Worm (Caenorhabditis elegans) whole organism, late embryonic: ENCODE results near the gene rpt-1.
A peak's percentile ranks its signal among the peaks of the same experiment; 100 is the strongest.

ENCODE experiments used
- C38D4.7 ChIP-seq: fragments of 200-800 bp; sonication (Bioruptor generic); optimal IDR thresholded peaks from 2 replicates; lab custom pipeline; 2018; ENCODE audit warnings: mild to moderate bottlenecking, missing genetic modification characterization, moderate library complexity, missing compliant biosample characterization
- K02D7.2 ChIP-seq: sonication (generic microtip); optimal IDR thresholded peaks from 2 replicates; lab custom pipeline; 2017; ENCODE audit warnings: mild to moderate bottlenecking, missing genetic modification characterization, missing compliant biosample characterization
- K09A11.1 ChIP-seq: sonication (generic microtip); optimal IDR thresholded peaks from 2 replicates; lab custom pipeline; 2017; ENCODE audit warnings: antibody characterized with exemption, mild to moderate bottlenecking, missing genetic modification characterization, missing compliant biosample characterization; ENCODE audit not compliant: insufficient read depth
- ama-1 ChIP-seq: fragments of 150-350 bp; optimal IDR thresholded peaks from 2 replicates; lab custom pipeline; 2014
- ceh-14 ChIP-seq: sonication (generic microtip); optimal IDR thresholded peaks from 2 replicates; lab custom pipeline; 2016; ENCODE audit warnings: missing genotype, missing genetic modification characterization, missing compliant biosample characterization
- ceh-18 ChIP-seq: sonication (generic microtip); optimal IDR thresholded peaks from 2 replicates; lab custom pipeline; 2016; ENCODE audit warnings: missing genetic modification characterization, missing compliant biosample characterization
- ceh-22 ChIP-seq: sonication (generic microtip); optimal IDR thresholded peaks from 2 replicates; lab custom pipeline; 2017; ENCODE audit warnings: missing biosample characterization, missing genetic modification characterization
- ceh-24 ChIP-seq: sonication (generic microtip); optimal IDR thresholded peaks from 2 replicates; lab custom pipeline; 2016; ENCODE audit warnings: mild to moderate bottlenecking, missing genetic modification characterization, missing compliant biosample characterization
- ceh-30 ChIP-seq: fragments of 150-350 bp; optimal IDR thresholded peaks from 2 replicates; lab custom pipeline; 2014; ENCODE audit warnings: missing biosample characterization, missing genetic modification characterization
- ceh-31 ChIP-seq: sonication (generic microtip); optimal IDR thresholded peaks from 2 replicates; lab custom pipeline; 2016; ENCODE audit warnings: missing genetic modification characterization, missing compliant biosample characterization
- ceh-34 ChIP-seq: sonication (generic microtip); optimal IDR thresholded peaks from 2 replicates; lab custom pipeline; 2016; ENCODE audit warnings: mild to moderate bottlenecking, missing genetic modification characterization, missing compliant biosample characterization
- ceh-48 ChIP-seq: sonication (generic microtip); optimal IDR thresholded peaks from 2 replicates; lab custom pipeline; 2016; ENCODE audit warnings: missing genetic modification characterization, inconsistent platforms, missing compliant biosample characterization
- ceh-6 ChIP-seq: fragments of 200-800 bp; sonication (Bioruptor generic); optimal IDR thresholded peaks from 2 replicates; lab custom pipeline; 2018; ENCODE audit warnings: mild to moderate bottlenecking, missing genetic modification characterization, missing compliant biosample characterization
- dmd-4 ChIP-seq: sonication (generic microtip); optimal IDR thresholded peaks from 2 replicates; lab custom pipeline; 2016; ENCODE audit warnings: borderline replicate concordance, missing genetic modification characterization, missing compliant biosample characterization
- dve-1 ChIP-seq: sonication (generic microtip); optimal IDR thresholded peaks from 2 replicates; lab custom pipeline; 2017; ENCODE audit warnings: antibody characterized with exemption, mild to moderate bottlenecking, missing genetic modification characterization, missing compliant biosample characterization
- elt-2 ChIP-seq: sonication (generic microtip); optimal IDR thresholded peaks from 2 replicates; lab custom pipeline; 2016; ENCODE audit warnings: missing genetic modification reagents, missing genetic modification characterization, missing compliant biosample characterization
- eyg-1 ChIP-seq: sonication (generic microtip); optimal IDR thresholded peaks from 2 replicates; lab custom pipeline; 2016; ENCODE audit warnings: missing genotype, missing genetic modification characterization, missing compliant biosample characterization
- fax-1 ChIP-seq: sonication (generic microtip); optimal IDR thresholded peaks from 2 replicates; lab custom pipeline; 2016; ENCODE audit warnings: missing genotype, missing genetic modification characterization, missing compliant biosample characterization
- hlh-13 ChIP-seq: fragments of 200-800 bp; sonication (Bioruptor generic); optimal IDR thresholded peaks from 2 replicates; lab custom pipeline; 2018; ENCODE audit warnings: mild to moderate bottlenecking, missing genetic modification characterization, missing compliant biosample characterization
- hlh-15 ChIP-seq: sonication (generic microtip); optimal IDR thresholded peaks from 2 replicates; lab custom pipeline; 2016; ENCODE audit warnings: missing genetic modification characterization, missing compliant biosample characterization
- hlh-30 ChIP-seq: sonication (generic microtip); optimal IDR thresholded peaks from 2 replicates; lab custom pipeline; 2017; ENCODE audit warnings: antibody characterized with exemption, missing genetic modification characterization, missing compliant biosample characterization; ENCODE audit not compliant: insufficient read depth
- hlh-8 ChIP-seq: sonication (generic microtip); optimal IDR thresholded peaks from 2 replicates; lab custom pipeline; 2016; ENCODE audit warnings: missing genotype, missing genetic modification characterization, missing compliant biosample characterization
- mec-3 ChIP-seq: sonication (generic microtip); optimal IDR thresholded peaks from 2 replicates; lab custom pipeline; 2016; ENCODE audit warnings: borderline replicate concordance, missing genetic modification characterization, missing compliant biosample characterization
- nfya-1 ChIP-seq: sonication (generic microtip); optimal IDR thresholded peaks from 2 replicates; lab custom pipeline; 2017; ENCODE audit warnings: missing genetic modification characterization, mild to moderate bottlenecking, missing compliant biosample characterization, antibody characterized with exemption, moderate library complexity
- nhr-11 ChIP-seq: fragments of 150-350 bp; optimal IDR thresholded peaks from 2 replicates; lab custom pipeline; 2014; ENCODE audit warnings: missing biosample characterization, missing genetic modification characterization
- npax-4 ChIP-seq: sonication (generic microtip); optimal IDR thresholded peaks from 2 replicates; lab custom pipeline; 2016; ENCODE audit warnings: missing genetic modification characterization, missing compliant biosample characterization
- pag-3 ChIP-seq: sonication (generic microtip); optimal IDR thresholded peaks from 2 replicates; lab custom pipeline; 2016; ENCODE audit warnings: missing compliant biosample characterization, missing genetic modification characterization, borderline replicate concordance
- pha-4 ChIP-seq: fragments of 150-350 bp; optimal IDR thresholded peaks from 2 replicates; lab custom pipeline; 2018; ENCODE audit warnings: missing biosample characterization, missing genetic modification reagents, missing genetic modification characterization
- ref-2 ChIP-seq: sonication (generic microtip); optimal IDR thresholded peaks from 2 replicates; lab custom pipeline; 2016; ENCODE audit warnings: missing genetic modification characterization, missing compliant biosample characterization
- rnt-1 ChIP-seq: sonication (generic microtip); optimal IDR thresholded peaks from 2 replicates; lab custom pipeline; 2016; ENCODE audit warnings: missing genetic modification characterization, missing compliant biosample characterization
- sdc-2 ChIP-seq: sonication (generic microtip); optimal IDR thresholded peaks from 2 replicates; lab custom pipeline; 2016; ENCODE audit warnings: missing genotype, missing genetic modification characterization, missing compliant biosample characterization
- sox-2 ChIP-seq: fragments of 200-800 bp; sonication (Bioruptor generic); IDR thresholded peaks from 2 replicates; pipeline ENCODE4 v1.3.6; 2022; ENCODE audit warnings: missing genetic modification reagents, missing genetic modification characterization, missing compliant biosample characterization
- syd-9 ChIP-seq: sonication (generic microtip); optimal IDR thresholded peaks from 2 replicates; lab custom pipeline; 2016; ENCODE audit warnings: mild to moderate bottlenecking, missing genetic modification characterization, moderate library complexity, missing compliant biosample characterization
- tbx-2 ChIP-seq: sonication (generic microtip); optimal IDR thresholded peaks from 2 replicates; lab custom pipeline; 2016; ENCODE audit warnings: missing genetic modification characterization, missing compliant biosample characterization
- tbx-7 ChIP-seq: sonication (generic microtip); optimal IDR thresholded peaks from 2 replicates; lab custom pipeline; 2016; ENCODE audit warnings: missing genotype, missing genetic modification characterization, missing compliant biosample characterization
- unc-3 ChIP-seq, 2 experiments: fragments of 200-800 bp in 1 of 2; sonication (Bioruptor generic) in 1 of 2; sonication (generic microtip) in 1 of 2; conservative IDR thresholded peaks in 1 of 2; optimal IDR thresholded peaks in 1 of 2; 2 replicates each; pipeline versions ENCODE4 v1.3.6 to Lab custom; 2016 to 2022; ENCODE audit warnings: missing compliant biosample characterization in 2 of 2, missing genetic modification characterization in 2 of 2, missing genetic modification reagents in 1 of 2
- unc-42 ChIP-seq: sonication (generic microtip); optimal IDR thresholded peaks from 2 replicates; lab custom pipeline; 2016; ENCODE audit warnings: missing genotype, missing genetic modification characterization, missing compliant biosample characterization
- unc-55 ChIP-seq: sonication (generic microtip); optimal IDR thresholded peaks from 2 replicates; lab custom pipeline; 2017; ENCODE audit warnings: missing biosample characterization, missing genetic modification reagents, missing genetic modification characterization
- zip-5 ChIP-seq: sonication (generic microtip); optimal IDR thresholded peaks from 2 replicates; lab custom pipeline; 2016; ENCODE audit warnings: missing genetic modification characterization, missing compliant biosample characterization
- ztf-16 ChIP-seq: sonication (generic microtip); optimal IDR thresholded peaks from 2 replicates; lab custom pipeline; 2017; ENCODE audit warnings: missing genetic modification characterization, missing compliant biosample characterization

rpt-1 gene

DNA sequence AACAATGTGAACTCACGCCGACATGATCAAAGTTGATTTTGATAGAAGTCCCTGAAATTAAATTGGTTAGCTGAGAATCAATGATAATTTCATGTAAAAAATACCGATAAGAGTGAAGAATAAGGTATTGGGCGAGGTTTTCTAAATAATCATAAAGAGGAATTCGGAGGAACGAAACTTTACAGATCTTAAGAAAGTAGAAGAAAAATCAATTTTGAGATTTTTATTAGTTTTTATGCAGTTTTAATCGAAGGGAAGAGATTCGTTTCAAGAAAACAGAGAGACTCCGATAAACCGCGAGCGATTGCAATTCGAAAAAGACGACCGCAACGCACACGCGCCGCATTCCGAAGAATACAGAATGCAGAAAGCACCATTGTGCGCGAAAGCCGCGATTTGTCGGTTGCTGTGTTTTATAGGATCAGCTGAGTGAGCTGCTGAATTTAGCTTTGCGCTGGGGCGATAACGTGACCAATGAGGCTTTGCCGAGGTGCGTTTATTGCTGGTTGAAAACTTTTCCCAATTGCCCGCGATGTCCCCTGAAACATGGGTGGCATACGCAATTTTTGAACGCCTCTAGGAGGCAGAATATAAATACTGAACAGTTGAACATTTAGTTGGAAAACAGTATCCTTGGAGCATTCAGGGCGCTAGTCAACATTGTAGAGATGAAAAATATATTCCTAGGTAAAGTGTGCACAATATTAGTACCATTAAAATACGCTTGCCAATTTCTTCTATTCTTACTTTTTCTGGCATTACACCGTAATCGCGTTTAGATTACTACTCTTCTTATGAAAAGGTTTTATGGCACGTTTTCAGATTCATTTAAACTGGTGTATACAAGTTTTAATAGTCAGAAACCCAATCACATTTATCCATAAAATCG lies 2.3 kb downstream of the rpt-1 start, which contains the start of gene snr-4:
Gene snr-4, minus strand, starts transcription at position 51 of the 889 bp plus-strand sequence.
- no peak for TF ChIP-seq eyg-1
- TF ChIP-seq tbx-2 (tag; lab: Kevin White, UChicago), result peak; percentile 66
- TF ChIP-seq npax-4 (tag; lab: Kevin White, UChicago), result no peak
- peak; percentile 73 for TF ChIP-seq hlh-30 (tag; lab: Kevin White, UChicago)
- peak; percentile 31 for TF ChIP-seq C38D4.7 (GFP tag; lab: Kevin White, UChicago)
- TF ChIP-seq ceh-34 (tag; lab: Kevin White, UChicago), result peak; percentile 63
- peak; percentile 84 for TF ChIP-seq ceh-18
- TF ChIP-seq sox-2 (GFP tag; lab: Robert Waterston, UW), result peak; percentile 85
- TF ChIP-seq elt-2 (tag; lab: Kevin White, UChicago), result peak; percentile 58
- no peak for TF ChIP-seq pag-3 (tag; lab: Kevin White, UChicago)
- TF ChIP-seq ceh-48 (tag; lab: Kevin White, UChicago), result no peak
- TF ChIP-seq fax-1, result peak; percentile 2
- peak; percentile 67 for TF ChIP-seq dve-1 (tag; lab: Kevin White, UChicago)
- TF ChIP-seq nfya-1, result peak; percentile 89
- TF ChIP-seq ref-2 (tag; lab: Kevin White, UChicago), result peak; percentile 58
- peak; percentile 93 for TF ChIP-seq ama-1
- no peak for TF ChIP-seq hlh-8 (tag; lab: Kevin White, UChicago)
- TF ChIP-seq ceh-31 (tag; lab: Kevin White, UChicago), result peak; percentile 51
- peak; percentile 10 for TF ChIP-seq K09A11.1 (tag; lab: Kevin White, UChicago)
- TF ChIP-seq ceh-14, result peak; percentile 1
- no peak for TF ChIP-seq pha-4 (tag; lab: Kevin White, UChicago)
- peak; percentile 70 for TF ChIP-seq unc-42
- TF ChIP-seq ztf-16, result peak; percentile 15
- TF ChIP-seq unc-3 (GFP tag; conservative IDR thresholded peaks at IDR 0.05; lab: Robert Waterston, UW), result no peak
- TF ChIP-seq unc-3 (tag; optimal IDR thresholded peaks at IDR 0.05; lab: Kevin White, UChicago), result peak; percentile 11
- TF ChIP-seq rnt-1 (tag; lab: Kevin White, UChicago), result peak; percentile 69

DNA sequence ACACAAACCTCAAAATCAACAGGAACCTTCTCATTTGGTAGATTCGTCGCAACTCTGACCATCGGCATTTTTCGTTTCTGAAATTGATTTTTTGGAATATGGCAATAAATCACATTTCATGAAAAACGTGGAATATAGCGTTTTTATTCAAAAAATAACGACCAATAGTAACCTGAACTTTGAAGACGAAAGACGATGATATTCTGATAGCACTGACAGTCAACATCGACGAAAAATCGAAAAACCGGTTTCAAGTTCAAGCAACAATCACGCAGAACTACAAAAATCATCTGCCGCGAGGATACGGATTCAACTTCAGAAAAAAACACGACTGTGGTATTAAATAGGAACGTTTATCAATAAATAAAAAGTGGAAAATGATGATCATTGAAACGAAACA lies 4.0 kb downstream of the rpt-1 start, which contains the start of gene mif-2:
Gene mif-2, minus strand, starts transcription at position 281 of the 400 bp plus-strand sequence.
- TF ChIP-seq syd-9 (tag; lab: Kevin White, UChicago) (no peak), hlh-13 (GFP tag; lab: Kevin White, UChicago) (no peak), sdc-2 (tag; lab: Kevin White, UChicago) (no peak), ceh-30 (no peak), hlh-15 (tag; lab: Kevin White, UChicago) (no peak), ceh-6 (GFP tag; lab: Kevin White, UChicago) (no peak)

DNA sequence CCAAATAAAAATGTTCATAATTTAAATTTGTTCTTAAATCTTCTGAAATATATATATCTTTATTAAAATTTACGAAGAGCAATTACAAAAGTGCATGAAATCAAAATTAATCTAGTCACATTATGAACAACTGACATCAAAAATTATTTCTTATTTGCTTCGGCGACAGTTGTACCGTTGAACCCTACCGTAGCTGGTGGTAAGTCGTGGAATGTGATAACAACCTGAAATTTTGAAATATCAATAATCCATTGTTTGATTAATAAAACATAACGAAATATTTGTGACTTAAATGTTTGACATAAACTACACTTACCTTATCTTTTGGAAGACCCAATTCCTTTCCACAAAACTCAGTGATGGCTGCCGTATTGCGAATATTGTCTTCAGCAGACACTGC lies 5.5 kb downstream of the rpt-1 start:
- TF ChIP-seq ceh-14, result no peak
- TF ChIP-seq pag-3 (tag; lab: Kevin White, UChicago), result no peak
- TF ChIP-seq sox-2 (GFP tag; lab: Robert Waterston, UW), result no peak
- no peak for TF ChIP-seq tbx-7 (tag; lab: Kevin White, UChicago)
- TF ChIP-seq hlh-30 (tag; lab: Kevin White, UChicago), result no peak
- no peak for TF ChIP-seq zip-5 (tag; lab: Kevin White, UChicago)
- TF ChIP-seq, all 69 proteins: peak for 0

DNA sequence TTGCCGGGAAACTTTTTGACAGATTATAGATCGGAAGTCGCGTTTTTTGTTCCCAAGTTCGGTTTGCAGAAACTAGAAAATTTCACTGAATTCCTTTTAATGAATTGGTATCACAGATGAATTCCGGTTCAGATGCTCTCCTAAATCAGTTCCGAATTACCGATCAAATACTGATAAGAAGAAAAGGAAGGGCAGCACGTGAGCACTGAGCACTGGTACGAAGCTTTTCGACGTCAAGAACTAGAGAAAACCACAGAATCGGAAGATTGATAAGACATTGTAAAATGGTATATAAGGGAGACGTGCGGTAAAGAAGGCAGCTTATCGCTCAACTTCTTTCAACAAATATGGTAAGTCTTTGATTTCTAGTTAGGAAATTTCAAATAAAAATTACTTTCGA lies 7.0 kb downstream of the rpt-1 start, which contains the start of gene cpr-1:
Gene cpr-1, plus strand, starts transcription at position 319 of the 400 bp plus-strand sequence.
- TF ChIP-seq hlh-15 (tag; lab: Kevin White, UChicago) (no peak), ztf-16 (no peak), nhr-11 (tag; lab: Kevin White, UChicago) (no peak), K09A11.1 (tag; lab: Kevin White, UChicago) (no peak), K02D7.2 (tag; lab: Kevin White, UChicago) (no peak), unc-55 (no peak), ceh-14 (no peak), hlh-30 (tag; lab: Kevin White, UChicago) (no peak), ceh-24 (tag; lab: Kevin White, UChicago) (no peak), dmd-4 (no peak), ceh-6 (GFP tag; lab: Kevin White, UChicago) (no peak), ceh-48 (tag; lab: Kevin White, UChicago) (no peak), mec-3 (tag; lab: Kevin White, UChicago) (no peak), ceh-22 (tag; lab: Kevin White, UChicago) (no peak)
